Fruit fly (Drosophila melanogaster) whole organism, larva: ENCODE results near the gene Amt.

Experiments
- noc ChIP-seq: fragments of 200-800 bp; sonication (Bioruptor generic); optimal IDR thresholded peaks from 3 replicates; lab custom pipeline; 2019; ENCODE audit warnings: missing biosample characterization, mild to moderate bottlenecking, missing genetic modification characterization, moderate library complexity

The Amt gene

DNA sequence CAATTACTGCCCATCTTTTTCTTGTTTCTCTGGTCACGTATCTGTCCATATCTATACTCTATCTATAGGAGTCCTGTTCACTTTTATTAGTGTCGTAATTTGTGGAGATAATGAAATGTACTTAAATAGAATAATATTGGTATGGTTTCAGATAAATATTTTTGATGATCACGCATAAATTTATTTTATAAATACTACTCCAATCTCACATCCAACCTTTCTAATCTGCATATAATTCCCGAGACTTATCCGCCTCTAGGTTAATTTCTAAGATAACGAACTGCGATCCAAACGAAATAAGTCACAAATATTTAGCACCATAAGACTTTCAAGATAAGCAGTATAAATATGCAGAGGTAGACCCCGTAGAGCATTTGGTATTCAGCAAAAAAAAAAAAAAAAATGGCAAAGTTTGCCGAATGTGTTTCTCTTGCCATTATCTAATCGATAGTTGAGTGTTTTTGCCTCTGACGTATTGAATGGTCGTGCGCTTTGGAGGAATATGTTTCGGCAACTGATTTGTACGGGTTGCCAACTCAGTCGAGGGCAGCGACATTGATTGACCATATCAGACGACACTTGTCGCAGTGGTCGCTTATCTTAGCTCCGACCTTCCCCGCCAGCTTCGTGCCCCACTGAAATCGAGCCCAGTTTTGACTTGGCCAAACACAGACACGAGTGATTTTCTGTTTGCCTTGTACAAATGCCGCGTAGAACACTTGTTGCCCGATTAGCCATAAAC, 50.7 kb downstream of the Amt start:
- TF ChIP-seq noc = peak; percentile 82

DNA sequence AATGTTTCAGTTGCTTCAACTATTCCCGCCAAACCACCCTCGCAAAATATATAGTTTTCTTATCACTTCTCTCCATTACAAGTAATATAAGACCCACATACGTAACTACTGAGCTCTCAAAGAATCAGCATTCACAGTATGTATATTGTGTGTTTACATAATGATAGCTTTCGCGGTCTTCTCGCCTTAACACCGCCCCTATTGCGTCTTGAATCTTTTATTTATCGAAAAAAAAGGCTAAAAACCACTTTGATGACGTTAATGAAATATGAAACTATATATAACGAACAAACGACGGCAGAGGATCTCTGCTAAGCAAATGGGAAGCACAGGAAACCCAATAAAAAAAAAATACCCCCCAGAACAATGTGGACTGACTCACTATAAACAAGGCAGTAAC, 51.6 kb downstream of the Amt start:
- TF ChIP-seq noc = no peak
